Worm (Caenorhabditis elegans): ENCODE measurements around the gene ceh-49.
"Not testable (repeated sequence)": the region's sequence is repeated elsewhere in the genome, so short reads cannot be mapped to it uniquely, and the experiment has no call there.

ce11 chrV:6069968-6070367 lies 50.0 kb downstream of the ceh-49 start, which contains the start of gene fbxa-214:
- TF ChIP-seq mcd-1 (GFP tag; IDR thresholded peaks at IDR 0.05); ets-4 (GFP tag; optimal IDR thresholded peaks at IDR 0.05): not testable (repeated sequence)
